Worm (Caenorhabditis elegans) whole organism, L4/young adult: ENCODE data around the gene ZK930.2.

Experiments
- W03F9.2 ChIP-seq: fragments of 150-350 bp; optimal IDR thresholded peaks from 2 replicates; lab custom pipeline; 2014; ENCODE audit warnings: missing biosample characterization, missing genetic modification characterization
- dao-5 ChIP-seq: sonication (generic microtip); optimal IDR thresholded peaks from 2 replicates; lab custom pipeline; 2016; ENCODE audit warnings: missing genotype, missing genetic modification characterization, moderate library complexity, missing compliant biosample characterization
- him-1 ChIP-seq: sonication (generic microtip); optimal IDR thresholded peaks from 2 replicates; lab custom pipeline; 2016; ENCODE audit warnings: missing genotype, missing genetic modification reagents, missing genetic modification characterization, missing compliant biosample characterization

ce11 chrII:11859833-11860232 is 33.4 kb downstream of the ZK930.2 start:
- TF ChIP-seq dao-5 = no peak
- no peak for TF ChIP-seq W03F9.2
- TF ChIP-seq him-1 (tag; lab: Kevin White, UChicago) = no peak
